Worm (Caenorhabditis elegans) whole organism, midembryonic: ENCODE measurements around the gene pot-2.

Experiments
- T22C8.4 ChIP-seq: fragments of 200-800 bp; sonication (Bioruptor generic); IDR thresholded peaks from 2 replicates; pipeline ENCODE4 v1.3.6; 2022; ENCODE audit warnings: missing genetic modification characterization, missing compliant biosample characterization
- cog-1 ChIP-seq: sonication (generic microtip); optimal IDR thresholded peaks from 2 replicates; lab custom pipeline; 2016; ENCODE audit warnings: missing genetic modification characterization, missing compliant biosample characterization
- flt-1 ChIP-seq: fragments of 200-800 bp; sonication (Bioruptor generic); IDR thresholded peaks from 2 replicates; pipeline ENCODE4 v1.3.6; 2022; ENCODE audit warnings: missing genetic modification characterization, missing compliant biosample characterization
- klf-2 ChIP-seq: fragments of 200-800 bp; sonication (Bioruptor generic); conservative IDR thresholded peaks from 2 replicates; pipeline ENCODE4 v1.3.6; 2022; ENCODE audit warnings: missing genetic modification reagents, missing genetic modification characterization, missing compliant biosample characterization
- ref-1 ChIP-seq: fragments of 200-800 bp; sonication (Bioruptor generic); conservative IDR thresholded peaks from 2 replicates; pipeline ENCODE4 v1.3.6; 2022; ENCODE audit warnings: missing genetic modification reagents, missing genetic modification characterization, missing compliant biosample characterization
- ztf-29 ChIP-seq: fragments of 200-800 bp; sonication (Bioruptor generic); IDR thresholded peaks from 2 replicates; pipeline ENCODE4 v1.3.6; 2022; ENCODE audit warnings: missing genetic modification reagents, missing genetic modification characterization, missing compliant biosample characterization

ce11 chrII:14528233-14528802 lies 4.3 kb downstream of the pot-2 start, which contains the start of the genes F57C2.5 and spat-1:
- TF ChIP-seq T22C8.4 (GFP tag; lab: Robert Waterston, UW), result no peak
- TF ChIP-seq ztf-29 (GFP tag; lab: Robert Waterston, UW), result no peak
- TF ChIP-seq cog-1 (tag; lab: Kevin White, UChicago), result peak; percentile 93
- TF ChIP-seq flt-1 (GFP tag; lab: Robert Waterston, UW), result 0 out of 2 replicates have a peak, but pooled peaks have one; percentile 6
- peak; percentile 67; the same call in 1 of the 2 replicates for TF ChIP-seq klf-2 (GFP tag; lab: Robert Waterston, UW)
- no peak for TF ChIP-seq ref-1 (GFP tag; lab: Robert Waterston, UW)
